Fruit fly (Drosophila melanogaster) whole organism, embryonic: ENCODE measurements around the gene Cpr62Bc.
A peak's percentile ranks its signal among the peaks of the same experiment; 100 is the strongest.

Source experiments
- Asciz ChIP-seq: fragments of 200-800 bp; sonication (Bioruptor generic); optimal IDR thresholded peaks from 2 replicates; lab custom pipeline; 2017; ENCODE audit warnings: missing biosample characterization, mild to moderate bottlenecking, missing genetic modification characterization, missing genetic modification reagents
- Bgb ChIP-seq: fragments of 200-800 bp; sonication (Bioruptor generic); IDR thresholded peaks from 2 replicates; pipeline ENCODE4 v1.3.6; 2022; ENCODE audit warnings: missing biosample characterization, missing genetic modification characterization; ENCODE audit not compliant: partially characterized antibody
- CG12659 ChIP-seq: fragments of 200-800 bp; sonication (Bioruptor generic); optimal IDR thresholded peaks from 3 replicates; lab custom pipeline; 2017; ENCODE audit warnings: mild to moderate bottlenecking, missing biosample characterization, missing genetic modification reagents, missing genetic modification characterization
- CG13296 ChIP-seq: fragments of 200-800 bp; sonication (Bioruptor generic); optimal IDR thresholded peaks from 3 replicates; lab custom pipeline; 2018; ENCODE audit warnings: missing biosample characterization, mild to moderate bottlenecking, missing genetic modification characterization
- CG14014 ChIP-seq: fragments of 200-800 bp; sonication (Bioruptor generic); IDR thresholded peaks from 2 replicates; pipeline ENCODE4 v1.3.6; 2022; ENCODE audit warnings: missing biosample characterization, missing genetic modification characterization
- CG14965 ChIP-seq: fragments of 200-800 bp; sonication (Bioruptor generic); optimal IDR thresholded peaks from 2 replicates; lab custom pipeline; 2016; ENCODE audit warnings: missing biosample characterization, missing genetic modification characterization, borderline replicate concordance
- CG15011 ChIP-seq: fragments of 200-800 bp; sonication (Bioruptor generic); optimal IDR thresholded peaks from 3 replicates; lab custom pipeline; 2018; ENCODE audit warnings: missing biosample characterization, mild to moderate bottlenecking, missing genetic modification characterization
- CG17802 ChIP-seq: fragments of 200-800 bp; sonication (Bioruptor generic); optimal IDR thresholded peaks from 2 replicates; lab custom pipeline; 2018; ENCODE audit warnings: missing biosample characterization, mild to moderate bottlenecking, missing genetic modification characterization, moderate library complexity
- CG17912 ChIP-seq: fragments of 200-800 bp; sonication (Bioruptor generic); optimal IDR thresholded peaks from 2 replicates; lab custom pipeline; 2018; ENCODE audit warnings: missing biosample characterization, mild to moderate bottlenecking, missing genetic modification characterization
- CG1792 ChIP-seq: fragments of 200-800 bp; sonication (Bioruptor generic); optimal IDR thresholded peaks from 2 replicates; lab custom pipeline; 2016; ENCODE audit warnings: missing biosample characterization, missing genetic modification characterization
- CG18764 ChIP-seq: fragments of 200-800 bp; sonication (Bioruptor generic); optimal IDR thresholded peaks from 3 replicates; lab custom pipeline; 2016; ENCODE audit warnings: missing biosample characterization, missing genetic modification characterization
- CG31224 ChIP-seq: fragments of 200-800 bp; sonication (Bioruptor generic); IDR thresholded peaks from 2 replicates; pipeline ENCODE4 v1.3.6; 2022; ENCODE audit warnings: missing biosample characterization, missing genetic modification characterization
- CG3281 ChIP-seq: fragments of 200-800 bp; sonication (Bioruptor generic); optimal IDR thresholded peaks from 3 replicates; lab custom pipeline; 2017; ENCODE audit warnings: missing biosample characterization, mild to moderate bottlenecking, missing genetic modification characterization
- CG3838 ChIP-seq: fragments of 200-800 bp; sonication (Bioruptor generic); optimal IDR thresholded peaks from 3 replicates; lab custom pipeline; 2016; ENCODE audit warnings: missing biosample characterization, missing genetic modification characterization
- CG5245 ChIP-seq: fragments of 200-800 bp; sonication (Bioruptor generic); optimal IDR thresholded peaks from 3 replicates; lab custom pipeline; 2016; ENCODE audit warnings: missing biosample characterization, missing genetic modification characterization
- CG6854 ChIP-seq: fragments of 200-800 bp; sonication (Bioruptor generic); optimal IDR thresholded peaks from 3 replicates; lab custom pipeline; 2017; ENCODE audit warnings: missing biosample characterization, mild to moderate bottlenecking, missing genetic modification characterization
- CG7839 ChIP-seq: fragments of 200-800 bp; sonication (Bioruptor generic); optimal IDR thresholded peaks from 3 replicates; lab custom pipeline; 2018; ENCODE audit warnings: missing biosample characterization, mild to moderate bottlenecking, missing genetic modification characterization, moderate library complexity
- CG7963 ChIP-seq: fragments of 200-800 bp; sonication (Bioruptor generic); IDR thresholded peaks from 3 replicates; pipeline ENCODE4 v1.3.6; 2022; ENCODE audit warnings: missing biosample characterization, missing genetic modification characterization; ENCODE audit not compliant: partially characterized antibody
- CG9437 ChIP-seq: fragments of 200-800 bp; sonication (Bioruptor generic); optimal IDR thresholded peaks from 2 replicates; lab custom pipeline; 2018; ENCODE audit warnings: missing biosample characterization, mild to moderate bottlenecking, missing genetic modification characterization
- CG9932 ChIP-seq: fragments of 200-800 bp; sonication (Bioruptor generic); IDR thresholded peaks from 2 replicates; pipeline ENCODE4 v1.3.6; 2022; ENCODE audit warnings: missing biosample characterization, missing genetic modification characterization
- Dad ChIP-seq: fragments of 200-800 bp; sonication (Bioruptor generic); optimal IDR thresholded peaks from 3 replicates; lab custom pipeline; 2016; ENCODE audit warnings: missing biosample characterization, missing genetic modification characterization
- E2f1 ChIP-seq: fragments of 200-800 bp; sonication (Bioruptor generic); IDR thresholded peaks from 2 replicates; pipeline ENCODE4 v1.3.6; 2022; ENCODE audit warnings: missing biosample characterization, missing genetic modification characterization
- ERR ChIP-seq: fragments of 200-800 bp; sonication (Bioruptor generic); optimal IDR thresholded peaks from 2 replicates; lab custom pipeline; 2016; ENCODE audit warnings: missing biosample characterization, missing genetic modification characterization
- Ets65A ChIP-seq: fragments of 200-800 bp; sonication (Bioruptor generic); peaks from one replicate; lab custom pipeline; 2016; ENCODE audit warnings: missing biosample characterization, missing genetic modification characterization
- Fer3 ChIP-seq: fragments of 200-800 bp; sonication (Bioruptor generic); optimal IDR thresholded peaks from 2 replicates; lab custom pipeline; 2018; ENCODE audit warnings: missing biosample characterization, mild to moderate bottlenecking, missing genetic modification characterization, moderate library complexity
- HLH4C ChIP-seq: fragments of 200-800 bp; sonication (Bioruptor generic); IDR thresholded peaks from 3 replicates; pipeline ENCODE4 v1.3.6; 2022; ENCODE audit warnings: missing biosample characterization, missing genetic modification characterization; ENCODE audit not compliant: partially characterized antibody
- Hand ChIP-seq: fragments of 200-800 bp; sonication (Bioruptor generic); optimal IDR thresholded peaks from 2 replicates; lab custom pipeline; 2017; ENCODE audit warnings: mild to moderate bottlenecking, missing biosample characterization, missing genetic modification reagents, missing genetic modification characterization
- Hr39 ChIP-seq: fragments of >200 bp; optimal IDR thresholded peaks from 2 replicates; lab custom pipeline; 2017
- Jarid2 ChIP-seq: fragments of 200-800 bp; sonication (Bioruptor generic); optimal IDR thresholded peaks from 3 replicates; lab custom pipeline; 2017; ENCODE audit warnings: mild to moderate bottlenecking, missing biosample characterization, missing genetic modification reagents, missing genetic modification characterization
- Myb ChIP-seq: fragments of 200-800 bp; sonication (Bioruptor generic); optimal IDR thresholded peaks from 2 replicates; lab custom pipeline; 2016; ENCODE audit warnings: missing biosample characterization, missing genetic modification characterization
- Opbp ChIP-seq: fragments of 200-800 bp; sonication (Bioruptor generic); IDR thresholded peaks from 3 replicates; pipeline ENCODE4 v1.3.6; 2022; ENCODE audit warnings: missing biosample characterization, missing genetic modification characterization; ENCODE audit not compliant: partially characterized antibody
- Poxn ChIP-seq: fragments of 200-800 bp; sonication (Bioruptor generic); IDR thresholded peaks from 2 replicates; pipeline ENCODE4 v1.3.6; 2022; ENCODE audit warnings: missing biosample characterization, missing genetic modification characterization
- Usf ChIP-seq: fragments of 200-800 bp; sonication (Bioruptor generic); optimal IDR thresholded peaks from 2 replicates; lab custom pipeline; 2017; ENCODE audit warnings: missing genotype, missing biosample characterization, missing genetic modification characterization
- ap ChIP-seq: fragments of 200-800 bp; sonication (Bioruptor generic); IDR thresholded peaks from 2 replicates; pipeline ENCODE4 v1.3.6; 2022; ENCODE audit warnings: missing biosample characterization, missing genetic modification characterization
- bsh ChIP-seq, 2 experiments: fragments of 200-800 bp; sonication (Bioruptor generic); optimal IDR thresholded peaks; 2 replicates each; lab custom pipeline; 2017 to 2018; ENCODE audit warnings: mild to moderate bottlenecking in 2 of 2, missing biosample characterization in 2 of 2, missing genetic modification characterization in 2 of 2, moderate library complexity in 1 of 2
- corto ChIP-seq: fragments of 200-800 bp; sonication (Bioruptor generic); optimal IDR thresholded peaks from 2 replicates; lab custom pipeline; 2016; ENCODE audit warnings: missing biosample characterization, mild to moderate bottlenecking, missing genetic modification characterization, moderate library complexity
- emc ChIP-seq: fragments of 200-800 bp; sonication (Bioruptor generic); optimal IDR thresholded peaks from 2 replicates; lab custom pipeline; 2016; ENCODE audit warnings: missing biosample characterization, missing genetic modification characterization
- knrl ChIP-seq: fragments of 200-800 bp; sonication (Bioruptor generic); IDR thresholded peaks from 3 replicates; pipeline ENCODE4 v1.3.6; 2022; ENCODE audit warnings: missing biosample characterization, missing genetic modification characterization; ENCODE audit not compliant: partially characterized antibody
- luna ChIP-seq: fragments of 200-800 bp; sonication (Bioruptor generic); optimal IDR thresholded peaks from 2 replicates; lab custom pipeline; 2016; ENCODE audit warnings: missing biosample characterization, missing genetic modification characterization
- otp ChIP-seq: fragments of 200-800 bp; sonication (Bioruptor generic); IDR thresholded peaks from 3 replicates; pipeline ENCODE4, ENCODE4 v1.3.6; 2022; ENCODE audit warnings: missing biosample characterization, missing genetic modification characterization
- phol ChIP-seq: fragments of 200-800 bp; sonication (Bioruptor generic); optimal IDR thresholded peaks from 3 replicates; lab custom pipeline; 2018; ENCODE audit warnings: missing biosample characterization, mild to moderate bottlenecking, missing genetic modification characterization, moderate library complexity
- schlank ChIP-seq: fragments of 200-800 bp; sonication (Bioruptor generic); optimal IDR thresholded peaks from 2 replicates; lab custom pipeline; 2018; ENCODE audit warnings: missing biosample characterization, mild to moderate bottlenecking, missing genetic modification characterization
- stwl ChIP-seq: fragments of 200-800 bp; sonication (Bioruptor generic); optimal IDR thresholded peaks from 3 replicates; lab custom pipeline; 2018; ENCODE audit warnings: missing biosample characterization, mild to moderate bottlenecking, missing genetic modification characterization, moderate library complexity
- sug ChIP-seq: fragments of 200-800 bp; optimal IDR thresholded peaks from 2 replicates; lab custom pipeline; 2019; ENCODE audit warnings: missing biosample characterization, mild to moderate bottlenecking, missing genetic modification characterization, moderate library complexity
- tgo ChIP-seq: fragments of 200-800 bp; sonication (Bioruptor generic); IDR thresholded peaks from 3 replicates; pipeline ENCODE4 v1.3.6; 2022; ENCODE audit warnings: missing biosample characterization, missing genetic modification characterization
- tin ChIP-seq: fragments of 200-800 bp; sonication (Bioruptor generic); optimal IDR thresholded peaks from 3 replicates; lab custom pipeline; 2016; ENCODE audit warnings: missing biosample characterization, missing genetic modification characterization
- ttk ChIP-seq: fragments of 200-800 bp; sonication (Bioruptor generic); IDR thresholded peaks from 2 replicates; pipeline ENCODE4 v2.1.2; 2022; ENCODE audit warnings: missing biosample characterization, missing genetic modification characterization
- zf30C ChIP-seq: fragments of 200-800 bp; sonication (Bioruptor generic); optimal IDR thresholded peaks from 3 replicates; lab custom pipeline; 2018; ENCODE audit warnings: missing biosample characterization, mild to moderate bottlenecking, missing genetic modification characterization

Gene Cpr62Bc

DNA sequence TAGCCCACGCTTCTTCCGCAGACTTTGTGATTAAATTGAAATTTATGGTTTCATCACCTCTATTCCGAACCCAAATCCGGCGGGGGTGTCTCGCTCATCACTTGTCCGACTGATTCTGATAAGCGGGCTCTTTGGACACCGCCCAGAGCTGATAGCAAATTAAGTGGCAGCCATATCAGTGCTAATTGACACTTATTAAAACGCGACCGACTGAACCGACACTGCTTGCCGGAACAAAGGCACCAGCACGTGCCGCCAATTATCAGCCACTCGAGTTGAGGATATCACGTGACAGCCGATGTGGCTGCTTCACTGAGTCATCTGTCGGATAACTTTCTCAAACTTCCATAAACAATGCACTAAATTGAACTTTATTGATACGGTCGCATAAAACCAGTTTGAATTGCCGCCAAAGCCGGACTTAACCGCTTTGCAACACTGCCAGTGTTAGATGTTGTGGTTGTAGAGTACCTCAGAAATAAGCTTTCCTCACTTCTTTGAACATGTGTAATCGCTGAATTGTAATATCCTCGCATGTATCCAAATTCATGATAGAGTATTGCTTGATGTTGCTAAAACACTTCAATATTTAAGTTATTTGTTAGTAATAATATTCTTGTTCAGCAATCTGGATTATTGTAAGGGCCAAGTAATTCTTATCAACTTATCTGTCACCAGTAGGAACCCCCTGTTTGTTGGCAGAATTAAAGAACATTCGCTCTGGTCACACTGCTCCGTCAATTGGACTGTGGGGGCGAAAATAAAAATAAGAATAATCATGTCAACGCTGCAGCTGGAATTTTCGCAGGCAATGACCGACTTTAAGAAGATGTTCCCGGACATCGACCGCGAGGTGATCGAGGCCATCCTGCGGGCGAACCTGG is 14.8 kb upstream of the Cpr62Bc start, which contains the start of gene CG12024 (continued):
- TF ChIP-seq Bgb (GFP tag; lab: Robert Waterston, UW) (no peak), sug (tag; lab: Kevin White, UChicago) (peak; percentile 90), Usf (GFP tag; lab: Kevin White, UChicago) (no peak), Fer3 (tag; lab: Kevin White, UChicago) (peak; percentile 71), Hr39 (lab: Kevin White, UChicago) (no peak), CG14014 (GFP tag; lab: Robert Waterston, UW) (peak; percentile 66; the same call in 1 of the 2 replicates), Poxn (GFP tag; lab: Robert Waterston, UW) (no peak), Dad (GFP tag; lab: Kevin White, UChicago) (peak; percentile 62), CG7839 (tag; lab: Kevin White, UChicago) (peak; percentile 74), Ets65A (GFP tag; lab: Kevin White, UChicago) (peak; percentile 97), CG1792 (GFP tag; lab: Kevin White, UChicago) (peak; percentile 46), luna (GFP tag; lab: Kevin White, UChicago) (peak; percentile 34), CG7963 (no peak), corto (GFP tag; lab: Kevin White, UChicago) (no peak), tin (peak; percentile 79), ap (peak; percentile 21; the same call in 1 of the 2 replicates), CG14965 (GFP tag; lab: Kevin White, UChicago) (no peak), phol (peak; percentile 87), schlank (tag; lab: Kevin White, UChicago) (no peak), CG17802 (peak; percentile 92), ERR (GFP tag; lab: Kevin White, UChicago) (peak; percentile 78), CG13296 (GFP tag; lab: Kevin White, UChicago) (peak; percentile 40), Jarid2 (GFP tag; lab: Kevin White, UChicago) (peak; percentile 33), CG3281 (GFP tag; lab: Kevin White, UChicago) (peak; percentile 62), Hand (GFP tag; lab: Kevin White, UChicago) (no peak), CG5245 (GFP tag; lab: Kevin White, UChicago) (no peak), HLH4C (GFP tag; lab: Robert Waterston, UW) (no peak), CG31224 (GFP tag; lab: Robert Waterston, UW) (peak; percentile 62), otp (GFP tag; lab: Robert Waterston, UW) (no peak), Asciz (GFP tag; lab: Kevin White, UChicago) (no peak), CG9437 (GFP tag; lab: Kevin White, UChicago) (peak; percentile 59), CG17912 (GFP tag; lab: Kevin White, UChicago) (peak; percentile 43), bsh (GFP tag; optimal IDR thresholded peaks at IDR 0.05; lab: Kevin White, UChicago) (peak in 1 of 2 experiments; percentile 61), knrl (peak; percentile 46; the same call in 2 of the 3 replicates), CG3838 (GFP tag; lab: Kevin White, UChicago) (peak; percentile 26), CG18764 (GFP tag; lab: Kevin White, UChicago) (peak; percentile 40), E2f1 (peak; percentile 54), ttk (peak; percentile 23; the same call in 1 of the 2 replicates), zf30C (no peak), emc (peak; percentile 69), tgo (peak; percentile 56; the same call in 2 of the 3 replicates), stwl (tag; lab: Kevin White, UChicago) (peak; percentile 97), Myb (peak; percentile 52), CG12659 (peak; percentile 87), CG15011 (GFP tag; lab: Kevin White, UChicago) (peak; percentile 24), CG9932 (GFP tag; lab: Robert Waterston, UW) (peak; percentile 89), CG6854 (GFP tag; lab: Kevin White, UChicago) (no peak), Opbp (no peak)
